3 fruit fly cellular contexts compared by ENCODE assay signal in genomic region chr3L:2489855-2490254, dm6.
TF ChIP-seq lines count a peak whose summit lies in the region.

No protein-coding gene starts in this region.

TF ChIP-seq in whole organism, embryonic, 481 proteins besides CTCF, POLR2A, EP300 and RAD21 (continued from another document and continues in another):
- peak; percentile 64 to 87 for TF ChIP-seq Trl (optimal IDR thresholded peaks at IDR 0.05; lab: Kevin White, UChicago)
- TF ChIP-seq Trl (GFP tag; optimal IDR thresholded peaks at IDR 0.05; lab: Kevin White, UChicago) = no peak
- TF ChIP-seq CG11695 (GFP tag; IDR thresholded peaks at IDR 0.05; lab: Robert Waterston, UW) = no peak
- no peak for TF ChIP-seq eve (GFP tag; optimal IDR thresholded peaks at IDR 0.05; lab: Kevin White, UChicago)
- TF ChIP-seq MTF-1 (GFP tag; optimal IDR thresholded peaks at IDR 0.05; lab: Kevin White, UChicago; ENCODE audit: borderline replicate concordance) = no peak
- peak; percentile 53 for TF ChIP-seq CG15479 (GFP tag; optimal IDR thresholded peaks at IDR 0.05; lab: Kevin White, UChicago)
- no peak for TF ChIP-seq lmd (GFP tag; IDR thresholded peaks at IDR 0.05; lab: Robert Waterston, UW)
- no peak for TF ChIP-seq Nf-YB (GFP tag; optimal IDR thresholded peaks at IDR 0.05; lab: Kevin White, UChicago)
- TF ChIP-seq Pdp1 (GFP tag; optimal IDR thresholded peaks at IDR 0.05; lab: Kevin White, UChicago) = no peak
- TF ChIP-seq CG5180 (GFP tag; optimal IDR thresholded peaks at IDR 0.05; lab: Kevin White, UChicago) = no peak
- TF ChIP-seq CG4360 (GFP tag; IDR thresholded peaks at IDR 0.05; lab: Robert Waterston, UW) = peak; percentile 59; the same call in 1 of the 2 replicates
- TF ChIP-seq Kr (GFP tag; optimal IDR thresholded peaks at IDR 0.05; lab: Kevin White, UChicago) = no peak
- TF ChIP-seq CG14050 (GFP tag; IDR thresholded peaks at IDR 0.05; lab: Robert Waterston, UW) = no peak
- TF ChIP-seq Deaf1 (tag; optimal IDR thresholded peaks at IDR 0.05; lab: Kevin White, UChicago) = peak; percentile 54
- TF ChIP-seq CG12155 (GFP tag; optimal IDR thresholded peaks at IDR 0.05; lab: Kevin White, UChicago) = no peak
- no peak for TF ChIP-seq dimm (GFP tag; IDR thresholded peaks at IDR 0.05; lab: Robert Waterston, UW)
- TF ChIP-seq ase (GFP tag; IDR thresholded peaks at IDR 0.05; lab: Robert Waterston, UW) = no peak
- no peak for TF ChIP-seq vnd (GFP tag; IDR thresholded peaks at IDR 0.05; lab: Robert Waterston, UW; ENCODE audit: partially characterized antibody)
- no peak for TF ChIP-seq Nf-YA (GFP tag; IDR thresholded peaks at IDR 0.05; lab: Robert Waterston, UW)
- TF ChIP-seq chinmo (GFP tag; IDR thresholded peaks at IDR 0.05; lab: Robert Waterston, UW; ENCODE audit: partially characterized antibody) = peak; percentile 80; the same call in 1 of the 4 replicates
- TF ChIP-seq Bgb (GFP tag; IDR thresholded peaks at IDR 0.05; lab: Robert Waterston, UW; ENCODE audit: partially characterized antibody) = 0 out of 2 replicates have a peak, but pooled peaks have one; percentile 6
- no peak for TF ChIP-seq jumu (GFP tag; optimal IDR thresholded peaks at IDR 0.05; lab: Kevin White, UChicago)
- no peak for TF ChIP-seq CG17385 (GFP tag; optimal IDR thresholded peaks at IDR 0.05; lab: Kevin White, UChicago)
- no peak for TF ChIP-seq CG1603 (tag; optimal IDR thresholded peaks at IDR 0.05; lab: Kevin White, UChicago)
- no peak for TF ChIP-seq ab (GFP tag; optimal IDR thresholded peaks at IDR 0.05; lab: Kevin White, UChicago)
- TF ChIP-seq CG5245 (GFP tag; optimal IDR thresholded peaks at IDR 0.05; lab: Kevin White, UChicago) = no peak
- TF ChIP-seq CG1647 (GFP tag; optimal IDR thresholded peaks at IDR 0.05; lab: Kevin White, UChicago) = no peak
- no peak for TF ChIP-seq yki (optimal IDR thresholded peaks at IDR 0.05; lab: Kevin White, UChicago)
- peak; percentile 20; the same call in 1 of the 2 replicates for TF ChIP-seq CG13287 (GFP tag; IDR thresholded peaks at IDR 0.05; lab: Robert Waterston, UW; ENCODE audit: partially characterized antibody)
- peak; percentile 76 for TF ChIP-seq nom (GFP tag; optimal IDR thresholded peaks at IDR 0.05; lab: Kevin White, UChicago)
- TF ChIP-seq CG11456 (GFP tag; IDR thresholded peaks at IDR 0.05; lab: Robert Waterston, UW) = 0 out of 3 replicates have a peak, but pooled peaks have one; percentile 23
- no peak for TF ChIP-seq HLH3B (GFP tag; IDR thresholded peaks at IDR 0.05; lab: Robert Waterston, UW)
- no peak for TF ChIP-seq D (optimal IDR thresholded peaks at IDR 0.05; lab: Kevin White, UChicago)
- no peak for TF ChIP-seq D (GFP tag; optimal IDR thresholded peaks at IDR 0.05; lab: Kevin White, UChicago)
- TF ChIP-seq CG2202 (tag; optimal IDR thresholded peaks at IDR 0.05; lab: Kevin White, UChicago) = no peak
- TF ChIP-seq CG13894 (tag; optimal IDR thresholded peaks at IDR 0.05; lab: Kevin White, UChicago) = no peak
- peak; percentile 34; the same call in 2 of the 3 replicates for TF ChIP-seq Dbx (GFP tag; IDR thresholded peaks at IDR 0.05; lab: Robert Waterston, UW)
- TF ChIP-seq CG10267 (tag; optimal IDR thresholded peaks at IDR 0.05; lab: Kevin White, UChicago) = no peak
- TF ChIP-seq hth (optimal IDR thresholded peaks at IDR 0.05; lab: Kevin White, UChicago) = no peak
- no peak for TF ChIP-seq lov (optimal IDR thresholded peaks at IDR 0.05; lab: Kevin White, UChicago)
- TF ChIP-seq lov (GFP tag; IDR thresholded peaks at IDR 0.05; lab: Robert Waterston, UW) = no peak
- TF ChIP-seq CG11696 (GFP tag; IDR thresholded peaks at IDR 0.05; lab: Robert Waterston, UW) = 0 out of 2 replicates have a peak, but pooled peaks have one; percentile 5
- TF ChIP-seq insv (GFP tag; optimal IDR thresholded peaks at IDR 0.05; lab: Kevin White, UChicago) = peak in 1 of 2 experiments; percentile 67

TF ChIP-seq in whole organism, prepupa, 60 proteins besides CTCF, POLR2A, EP300 and RAD21 (continued from another document):
- TF ChIP-seq CG8119 (GFP tag; IDR thresholded peaks at IDR 0.05; lab: Robert Waterston, UW) (peak; percentile 51; the same call in 1 of the 3 replicates), CG6792 (GFP tag; optimal IDR thresholded peaks at IDR 0.05; lab: Kevin White, UChicago) (no peak), CG16779 (tag; optimal IDR thresholded peaks at IDR 0.05; lab: Kevin White, UChicago) (peak; percentile 41), CG7368 (GFP tag; optimal IDR thresholded peaks at IDR 0.05; lab: Kevin White, UChicago) (no peak), Hr39 (GFP tag; optimal IDR thresholded peaks at IDR 0.05; lab: Kevin White, UChicago) (no peak), dac (GFP tag; optimal IDR thresholded peaks at IDR 0.05; lab: Kevin White, UChicago) (no peak), CG11902 (GFP tag; optimal IDR thresholded peaks at IDR 0.05; lab: Kevin White, UChicago) (no peak), topi (GFP tag; optimal IDR thresholded peaks at IDR 0.05; lab: Kevin White, UChicago) (peak; percentile 13), Ets96B (tag; optimal IDR thresholded peaks at IDR 0.05; lab: Kevin White, UChicago) (no peak), CG1621 (tag; optimal IDR thresholded peaks at IDR 0.05; lab: Kevin White, UChicago) (no peak), Eip93F (GFP tag; optimal IDR thresholded peaks at IDR 0.05; lab: Kevin White, UChicago) (no peak), Hr4 (GFP tag; optimal IDR thresholded peaks at IDR 0.05; lab: Kevin White, UChicago) (no peak), CG31627 (GFP tag; optimal IDR thresholded peaks at IDR 0.05; lab: Kevin White, UChicago) (no peak), CG4318 (GFP tag; optimal IDR thresholded peaks at IDR 0.05; lab: Kevin White, UChicago) (no peak), CG32006 (GFP tag; optimal IDR thresholded peaks at IDR 0.05; lab: Kevin White, UChicago) (no peak), Sox14 (GFP tag; optimal IDR thresholded peaks at IDR 0.05; lab: Kevin White, UChicago) (no peak), net (GFP tag; optimal IDR thresholded peaks at IDR 0.05; lab: Kevin White, UChicago) (peak; percentile 52), CG11294 (GFP tag; IDR thresholded peaks at IDR 0.05; lab: Robert Waterston, UW) (no peak), Lpt (GFP tag; optimal IDR thresholded peaks at IDR 0.05; lab: Kevin White, UChicago) (no peak), fd59A (GFP tag; optimal IDR thresholded peaks at IDR 0.05; lab: Kevin White, UChicago) (no peak), CG6163 (GFP tag; IDR thresholded peaks at IDR 0.05; lab: Robert Waterston, UW) (peak; percentile 60; the same call in 2 of the 3 replicates), Gug (GFP tag; IDR thresholded peaks at IDR 0.05; lab: Robert Waterston, UW) (no peak), Sox15 (GFP tag; optimal IDR thresholded peaks at IDR 0.05; lab: Kevin White, UChicago) (no peak), esn (GFP tag; optimal IDR thresholded peaks at IDR 0.05; lab: Kevin White, UChicago) (peak; percentile 39), svp (GFP tag; lab: Kevin White, UChicago) (peak; percentile 80), CG34406 (GFP tag; optimal IDR thresholded peaks at IDR 0.05; lab: Kevin White, UChicago) (no peak), CG6276 (GFP tag; optimal IDR thresholded peaks at IDR 0.05; lab: Kevin White, UChicago) (no peak), CG6854 (GFP tag; optimal IDR thresholded peaks at IDR 0.05; lab: Kevin White, UChicago) (peak; percentile 86), salr (GFP tag; optimal IDR thresholded peaks at IDR 0.05; lab: Kevin White, UChicago) (no peak), lz (GFP tag; optimal IDR thresholded peaks at IDR 0.05; lab: Kevin White, UChicago) (peak; percentile 18), Met (GFP tag; optimal IDR thresholded peaks at IDR 0.05; lab: Kevin White, UChicago) (no peak), CG10631 (GFP tag; optimal IDR thresholded peaks at IDR 0.05; lab: Kevin White, UChicago) (no peak), CG3032 (tag; optimal IDR thresholded peaks at IDR 0.05; lab: Kevin White, UChicago) (no peak), Hr38 (GFP tag; optimal IDR thresholded peaks at IDR 0.05; lab: Kevin White, UChicago) (no peak), CG6808 (GFP tag; optimal IDR thresholded peaks at IDR 0.05; lab: Kevin White, UChicago) (no peak), achi (GFP tag; optimal IDR thresholded peaks at IDR 0.05; lab: Kevin White, UChicago) (no peak), CG11762 (GFP tag; optimal IDR thresholded peaks at IDR 0.05; lab: Kevin White, UChicago; ENCODE audit: insufficient read depth) (no peak), OdsH (GFP tag; optimal IDR thresholded peaks at IDR 0.05; lab: Kevin White, UChicago) (no peak)

TF ChIP-seq in whole organism, wandering third instar larva, 38 proteins besides CTCF, POLR2A, EP300 and RAD21 (continued from another document):
- TF ChIP-seq CG32264 (GFP tag; optimal IDR thresholded peaks at IDR 0.05; lab: Kevin White, UChicago) (no peak), GATAd (GFP tag; optimal IDR thresholded peaks at IDR 0.05; lab: Kevin White, UChicago) (no peak), dsf (GFP tag; optimal IDR thresholded peaks at IDR 0.05; lab: Kevin White, UChicago; ENCODE audit: borderline replicate concordance) (no peak), psq (GFP tag; optimal IDR thresholded peaks at IDR 0.05; lab: Kevin White, UChicago) (no peak), HLH106 (tag; optimal IDR thresholded peaks at IDR 0.05; lab: Kevin White, UChicago) (no peak)
TF ChIP-seq in whole organism, wandering third instar larva: peak in this region for 7.
